Worm (Caenorhabditis elegans): ENCODE measurements around the gene pgam-5.

DNA sequence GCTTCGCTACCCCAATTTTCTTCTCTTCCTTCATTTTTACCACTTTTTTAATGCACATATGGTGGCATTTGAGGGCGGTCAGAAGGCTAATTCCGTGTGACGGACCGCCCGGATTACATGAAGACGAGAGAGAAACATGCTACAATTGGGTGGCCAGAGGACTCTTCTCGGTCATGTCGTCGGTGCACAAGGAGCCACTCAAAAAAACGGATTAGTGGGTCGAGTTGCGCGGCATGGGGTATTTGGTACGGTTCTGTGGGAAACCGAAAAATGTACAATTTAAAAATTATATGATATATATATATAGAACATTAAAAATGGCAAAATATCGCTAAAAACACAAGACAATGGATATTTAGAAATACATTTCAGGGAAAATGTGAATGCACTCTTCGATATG, 27.7 kb downstream of the pgam-5 start:
- no peak for TF ChIP-seq lsy-27 (tag; optimal IDR thresholded peaks at IDR 0.05; ENCODE audit: borderline replicate concordance, insufficient read depth)
- no peak for TF ChIP-seq ets-4 (GFP tag; optimal IDR thresholded peaks at IDR 0.05)
- no peak for TF ChIP-seq hlh-26 (GFP tag; conservative IDR thresholded peaks at IDR 0.05)
- no peak for TF ChIP-seq F57A8.1 (GFP tag; optimal IDR thresholded peaks at IDR 0.05)
- no peak for TF ChIP-seq Y56A3A.18 (GFP tag; IDR thresholded peaks at IDR 0.05)
- no peak for TF ChIP-seq cebp-2 (GFP tag; IDR thresholded peaks at IDR 0.05)
- no peak for TF ChIP-seq T07F8.4 (tag; optimal IDR thresholded peaks at IDR 0.05)
- TF ChIP-seq ama-1 (optimal IDR thresholded peaks at IDR 0.05): no peak
- TF ChIP-seq ama-1 (GFP tag; optimal IDR thresholded peaks at IDR 0.05): no peak
- TF ChIP-seq F10E7.11 (tag; optimal IDR thresholded peaks at IDR 0.05): no peak
- TF ChIP-seq nfya-1 (tag; optimal IDR thresholded peaks at IDR 0.05; ENCODE audit: borderline replicate concordance, insufficient read depth): no peak
- no peak for TF ChIP-seq ceh-91 (GFP tag; IDR thresholded peaks at IDR 0.05)
- no peak for TF ChIP-seq ztf-25 (GFP tag; IDR thresholded peaks at IDR 0.05)
- no peak for TF ChIP-seq lag-1 (GFP tag; IDR thresholded peaks at IDR 0.05)
- no peak for TF ChIP-seq madf-8 (GFP tag; conservative IDR thresholded peaks at IDR 0.05)
